Worm (Caenorhabditis elegans): Measurements from ENCODE around the gene H39E23.3.

The H39E23.3 gene

ce11 chrV:14107511-14107910 is at the start of gene H39E23.3:
TSS of gene H39E23.3 (plus strand) at chrV:14107811.
- TF ChIP-seq sdz-12 (GFP tag; optimal IDR thresholded peaks at IDR 0.05): no peak
- TF ChIP-seq unc-130 (GFP tag; optimal IDR thresholded peaks at IDR 0.05): no peak
- no peak for TF ChIP-seq pqm-1 (tag; optimal IDR thresholded peaks at IDR 0.05)
- no peak for TF ChIP-seq lir-3 (tag; optimal IDR thresholded peaks at IDR 0.05)
- no peak for TF ChIP-seq zip-11 (GFP tag; IDR thresholded peaks at IDR 0.05)
- TF ChIP-seq D1046.2 (GFP tag; IDR thresholded peaks at IDR 0.05): no peak
- no peak for TF ChIP-seq daf-16 (GFP tag; optimal IDR thresholded peaks at IDR 0.05)
- TF ChIP-seq daf-16 (tag; optimal IDR thresholded peaks at IDR 0.05): no peak
- no peak for TF ChIP-seq lin-15B (tag; optimal IDR thresholded peaks at IDR 0.05)
- TF ChIP-seq ceh-28 (tag; optimal IDR thresholded peaks at IDR 0.05): no peak
- no peak for TF ChIP-seq F44E2.7 (GFP tag; IDR thresholded peaks at IDR 0.05)
- TF ChIP-seq nhr-42 (GFP tag; IDR thresholded peaks at IDR 0.05): no peak
- no peak for TF ChIP-seq ctbp-1 (GFP tag; IDR thresholded peaks at IDR 0.05)
- no peak for TF ChIP-seq ceh-32 (tag; optimal IDR thresholded peaks at IDR 0.05; ENCODE audit: poor library complexity)
- no peak for TF ChIP-seq ztf-11 (tag; optimal IDR thresholded peaks at IDR 0.05)
- TF ChIP-seq mdt-29 (GFP tag; IDR thresholded peaks at IDR 0.05): no peak
- no peak for TF ChIP-seq nhr-76 (tag; optimal IDR thresholded peaks at IDR 0.05)
- TF ChIP-seq spr-3 (GFP tag; optimal IDR thresholded peaks at IDR 0.05): no peak
- no peak for TF ChIP-seq hlh-11 (tag; optimal IDR thresholded peaks at IDR 0.05)

DNA sequence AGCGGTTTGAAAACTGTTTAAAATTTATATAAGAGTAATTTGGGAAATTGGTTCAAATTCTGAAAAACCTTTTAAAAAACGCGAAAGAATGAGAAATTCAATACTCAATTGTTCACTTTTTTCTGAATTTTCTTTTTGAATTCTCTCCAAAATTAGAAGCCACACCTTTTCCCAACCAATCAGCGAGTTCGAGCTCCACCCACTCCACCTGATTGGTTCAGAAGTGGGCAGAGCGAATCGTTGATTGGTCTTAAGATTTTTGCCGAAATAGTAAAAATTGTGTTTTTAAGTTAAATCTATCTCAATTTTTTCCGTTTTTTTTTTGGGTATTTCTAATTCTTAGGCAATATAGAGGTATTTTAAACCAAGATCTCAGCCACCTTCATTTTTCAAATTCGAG is 43.6 kb upstream of the H39E23.3 start:
- TF ChIP-seq F44E2.7 (GFP tag; IDR thresholded peaks at IDR 0.05): no peak
- no peak for TF ChIP-seq set-16 (GFP tag; IDR thresholded peaks at IDR 0.05)
- no peak for TF ChIP-seq ceh-28 (tag; optimal IDR thresholded peaks at IDR 0.05)
- TF ChIP-seq nhr-42 (GFP tag; IDR thresholded peaks at IDR 0.05): no peak
- no peak for TF ChIP-seq nhr-10 (tag; optimal IDR thresholded peaks at IDR 0.05)

DNA sequence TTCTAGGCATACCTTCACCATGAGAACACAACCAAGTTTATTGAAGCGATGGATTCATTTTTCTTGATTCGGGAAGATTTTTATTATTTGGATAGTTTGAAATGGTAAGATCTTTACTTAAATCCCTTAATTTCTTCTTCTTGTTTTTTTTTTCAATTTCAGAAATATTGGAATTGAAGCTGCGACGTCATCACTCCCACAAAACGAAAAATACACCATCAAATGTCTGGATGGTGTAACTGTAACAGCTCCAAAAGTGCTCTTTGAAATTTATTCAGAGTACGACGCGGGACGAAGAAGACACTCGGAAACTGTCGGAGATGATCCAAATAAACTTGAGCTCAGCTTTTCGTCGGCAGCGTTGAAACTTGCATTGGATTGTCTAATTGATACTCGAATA is 43.2 kb upstream of the H39E23.3 start, which contains the start of gene D1086.21:
Gene D1086.21, plus strand, starts transcription at position 301 of the 400 bp plus-strand sequence.
- TF ChIP-seq ZK337.2 (GFP tag; IDR thresholded peaks at IDR 0.05) (no peak), aly-2 (tag; optimal IDR thresholded peaks at IDR 0.05) (no peak), Y5F2A.4 (GFP tag; optimal IDR thresholded peaks at IDR 0.05) (no peak), mxl-2 (GFP tag; conservative IDR thresholded peaks at IDR 0.05) (no peak), mes-2 (tag; optimal IDR thresholded peaks at IDR 0.05; ENCODE audit: poor library complexity, severe bottlenecking) (no peak), snpc-1.2 (GFP tag; IDR thresholded peaks at IDR 0.05) (no peak), lir-3 (tag; optimal IDR thresholded peaks at IDR 0.05) (no peak), ceh-44 (GFP tag; IDR thresholded peaks at IDR 0.05) (no peak), ztf-11 (tag; optimal IDR thresholded peaks at IDR 0.05) (no peak), ceh-28 (tag; optimal IDR thresholded peaks at IDR 0.05) (no peak)

- TF ChIP-seq aha-1 (tag): peak; percentile 92
- no peak for TF ChIP-seq ceh-62 (tag; optimal IDR thresholded peaks at IDR 0.05)
- TF ChIP-seq zag-1 (tag; optimal IDR thresholded peaks at IDR 0.05): no peak
- no peak for TF ChIP-seq lin-1 (GFP tag; IDR thresholded peaks at IDR 0.05)
- no peak for TF ChIP-seq Y5F2A.4 (GFP tag; optimal IDR thresholded peaks at IDR 0.05)
These were observed 39.8 kb upstream of the H39E23.3 start, which contains the start of gene D1086.17 for ce11 chrV:14067816-14068296. TSS of gene D1086.17 (plus strand) at chrV:14067866.

- TF ChIP-seq cey-2 (tag; optimal IDR thresholded peaks at IDR 0.05; ENCODE audit: borderline replicate concordance, insufficient read depth) (no peak), unc-62 (GFP tag; optimal IDR thresholded peaks at IDR 0.05 in 1 of 2) (peak in 1 of 2 experiments; percentile 90), unc-62 (tag; optimal IDR thresholded peaks at IDR 0.05) (no peak)
These were observed 37.7 kb upstream of the H39E23.3 start for ce11 chrV:14069899-14070298.
